Fruit fly (Drosophila melanogaster) Kc167 (cell line): ENCODE results near the gene gdl.

ENCODE experiments used
- Sin3A ChIP-seq: fragments of >200 bp; optimal IDR thresholded peaks from 2 replicates; lab custom pipeline; 2018; ENCODE audit warnings: missing external identifiers
- h ChIP-seq: fragments of >200 bp; optimal IDR thresholded peaks from 3 replicates; lab custom pipeline; 2018; ENCODE audit warnings: missing external identifiers

dm6 chr3L:15516956-15517355 is 7.7 kb downstream of the gdl start, which contains the start of gene CG13454:
- no peak for TF ChIP-seq h (lab: Kevin White, UChicago)
- no peak for TF ChIP-seq Sin3A (lab: Kevin White, UChicago)
